Worm (Caenorhabditis elegans): Measurements from ENCODE around the gene mrpl-45.
A peak's percentile ranks its signal among the peaks of the same experiment; 100 is the strongest.

- TF ChIP-seq lin-15B (tag; optimal IDR thresholded peaks at IDR 0.05): no peak
- TF ChIP-seq pha-4 (tag; optimal IDR thresholded peaks at IDR 0.05): peak; percentile 44
- no peak for TF ChIP-seq ztf-11 (tag; optimal IDR thresholded peaks at IDR 0.05)
- TF ChIP-seq elt-3 (tag; optimal IDR thresholded peaks at IDR 0.05): no peak
- peak; percentile 31 for TF ChIP-seq pqm-1 (tag; optimal IDR thresholded peaks at IDR 0.05)
- TF ChIP-seq sea-2 (GFP tag; optimal IDR thresholded peaks at IDR 0.05): no peak
- no peak for TF ChIP-seq jun-1 (tag; optimal IDR thresholded peaks at IDR 0.05)
- no peak for TF ChIP-seq nhr-12 (tag; optimal IDR thresholded peaks at IDR 0.05)
- no peak for TF ChIP-seq nhr-77 (tag; optimal IDR thresholded peaks at IDR 0.05)
- no peak for TF ChIP-seq nhr-76 (tag; optimal IDR thresholded peaks at IDR 0.05)
- no peak for TF ChIP-seq ceh-16 (tag; optimal IDR thresholded peaks at IDR 0.05)
Measured at ce11 chrIII:1220012-1220411, 18.2 kb upstream of the mrpl-45 start.

Measured in whole organism, L3 larva.